Fruit fly (Drosophila melanogaster): ENCODE data around the gene CG12320.

The CG12320 gene

DNA sequence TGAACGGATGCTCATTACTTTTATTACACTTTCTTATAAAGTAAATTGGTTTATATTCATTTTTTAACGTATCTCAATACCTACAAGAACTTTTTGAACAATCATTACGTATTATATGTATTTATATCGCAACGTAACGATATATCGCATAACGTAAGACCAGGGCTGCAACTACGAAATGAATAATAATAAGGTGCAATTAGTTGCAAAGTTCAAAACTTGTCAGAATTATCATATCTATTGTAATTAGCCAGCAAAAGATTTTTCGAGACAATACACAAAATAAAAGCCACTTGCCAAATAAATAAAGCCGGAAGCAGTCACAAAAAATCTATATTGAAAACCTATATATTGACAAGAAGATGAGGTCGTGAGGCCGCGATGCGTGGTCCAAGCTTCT is 37.2 kb downstream of the CG12320 start (continued):
- TF ChIP-seq jumu (GFP tag; optimal IDR thresholded peaks at IDR 0.05), result peak; percentile 8
- TF ChIP-seq CG7271 (tag; optimal IDR thresholded peaks at IDR 0.05), result no peak
- no peak for TF ChIP-seq CG10274 (GFP tag; optimal IDR thresholded peaks at IDR 0.05)
- no peak for TF ChIP-seq ara (GFP tag; IDR thresholded peaks at IDR 0.05)
- TF ChIP-seq CG15011 (GFP tag; optimal IDR thresholded peaks at IDR 0.05), result no peak
- peak; percentile 51; the same call in 2 of the 3 replicates for TF ChIP-seq HLH4C (GFP tag; IDR thresholded peaks at IDR 0.05; ENCODE audit: partially characterized antibody)
- no peak for TF ChIP-seq HLHmδ (GFP tag; optimal IDR thresholded peaks at IDR 0.05)
- peak; percentile 47; the same call in 1 of the 2 replicates for TF ChIP-seq Ada2b (GFP tag; IDR thresholded peaks at IDR 0.05)
- no peak for TF ChIP-seq Blimp-1 (GFP tag; optimal IDR thresholded peaks at IDR 0.05)
- no peak for TF ChIP-seq yki (optimal IDR thresholded peaks at IDR 0.05)
- no peak for TF ChIP-seq org-1 (GFP tag; optimal IDR thresholded peaks at IDR 0.05)
- peak; percentile 17 for TF ChIP-seq Abd-B (GFP tag; optimal IDR thresholded peaks at IDR 0.05)
- no peak for TF ChIP-seq zen (tag; optimal IDR thresholded peaks at IDR 0.05)
- TF ChIP-seq gsb (GFP tag; IDR thresholded peaks at IDR 0.05), result no peak
- TF ChIP-seq toy (GFP tag; IDR thresholded peaks at IDR 0.05), result no peak
- TF ChIP-seq CG7987 (GFP tag; optimal IDR thresholded peaks at IDR 0.05), result no peak
- TF ChIP-seq Med (GFP tag), result peak; percentile 93
- TF ChIP-seq gem (tag; optimal IDR thresholded peaks at IDR 0.05), result no peak
- no peak for TF ChIP-seq gt (GFP tag; IDR thresholded peaks at IDR 0.05)
- TF ChIP-seq CG1792 (GFP tag; optimal IDR thresholded peaks at IDR 0.05), result peak; percentile 2
- peak; percentile 37 for TF ChIP-seq CG4424 (GFP tag; optimal IDR thresholded peaks at IDR 0.05)
- TF ChIP-seq Sox100B (GFP tag; optimal IDR thresholded peaks at IDR 0.05), result no peak
- TF ChIP-seq pb (GFP tag; optimal IDR thresholded peaks at IDR 0.05), result no peak
- TF ChIP-seq CG17186 (GFP tag; optimal IDR thresholded peaks at IDR 0.05), result no peak
- no peak for TF ChIP-seq CG8359 (GFP tag; optimal IDR thresholded peaks at IDR 0.05; ENCODE audit: borderline replicate concordance)
- no peak for TF ChIP-seq CG10565 (GFP tag; optimal IDR thresholded peaks at IDR 0.05)
- TF ChIP-seq tup (GFP tag; optimal IDR thresholded peaks at IDR 0.05), result no peak
- TF ChIP-seq CG17829 (tag; optimal IDR thresholded peaks at IDR 0.05), result no peak
- TF ChIP-seq CG16815 (GFP tag; optimal IDR thresholded peaks at IDR 0.05), result no peak
- TF ChIP-seq Oaz (GFP tag; IDR thresholded peaks at IDR 0.05), result no peak
- TF ChIP-seq CG2129 (GFP tag; IDR thresholded peaks at IDR 0.05; ENCODE audit: partially characterized antibody), result peak; percentile 47
- no peak for TF ChIP-seq jing (GFP tag; optimal IDR thresholded peaks at IDR 0.05)
- no peak for TF ChIP-seq Poxn (GFP tag; IDR thresholded peaks at IDR 0.05)
- TF ChIP-seq CG32772 (GFP tag; IDR thresholded peaks at IDR 0.05), result no peak
- TF ChIP-seq prd (optimal IDR thresholded peaks at IDR 0.05), result no peak
- TF ChIP-seq prd (GFP tag; IDR thresholded peaks at IDR 0.05), result no peak
- no peak for TF ChIP-seq cad (GFP tag; optimal IDR thresholded peaks at IDR 0.05)
- no peak for TF ChIP-seq Side (GFP tag; optimal IDR thresholded peaks at IDR 0.05)
- peak; percentile 68 for TF ChIP-seq lilli (GFP tag; optimal IDR thresholded peaks at IDR 0.05)
- TF ChIP-seq peb (GFP tag; IDR thresholded peaks at IDR 0.05), result no peak
- TF ChIP-seq D (optimal IDR thresholded peaks at IDR 0.05), result no peak
- TF ChIP-seq D (GFP tag; optimal IDR thresholded peaks at IDR 0.05), result no peak
- no peak for TF ChIP-seq Rx (GFP tag; IDR thresholded peaks at IDR 0.05)
- no peak for TF ChIP-seq CG8924 (tag; optimal IDR thresholded peaks at IDR 0.05)
- TF ChIP-seq CG10654 (GFP tag; optimal IDR thresholded peaks at IDR 0.05), result peak; percentile 9
- TF ChIP-seq CG2199 (GFP tag; IDR thresholded peaks at IDR 0.05), result no peak
- TF ChIP-seq HmgD (GFP tag; optimal IDR thresholded peaks at IDR 0.05), result no peak
- TF ChIP-seq CG31441 (GFP tag; IDR thresholded peaks at IDR 0.05), result no peak
- TF ChIP-seq nerfin-2 (GFP tag; IDR thresholded peaks at IDR 0.05; ENCODE audit: partially characterized antibody), result no peak
- TF ChIP-seq Myb (GFP tag; optimal IDR thresholded peaks at IDR 0.05), result peak; percentile 53
- peak; percentile 2 for TF ChIP-seq caup (GFP tag; optimal IDR thresholded peaks at IDR 0.05; ENCODE audit: severe bottlenecking)
- peak; percentile 25; the same call in 1 of the 2 replicates for TF ChIP-seq lmd (GFP tag; IDR thresholded peaks at IDR 0.05)
- no peak for TF ChIP-seq CG6854 (GFP tag; optimal IDR thresholded peaks at IDR 0.05)

Measured in whole organism, embryonic.